Fruit fly (Drosophila melanogaster) whole organism: Measurements from ENCODE around the gene Sfp93F.

ENCODE experiments used
- EcR ChIP-seq, 2 experiments: fragments of >200 bp; optimal IDR thresholded peaks; 2 replicates each; lab custom pipeline; 2017; ENCODE audit warnings: missing biosample characterization in 2 of 2, missing genetic modification characterization in 2 of 2, missing genetic modification reagents in 2 of 2
- pan ChIP-seq: fragments of >200 bp; optimal IDR thresholded peaks from 2 replicates; lab custom pipeline; 2017
- psq ChIP-seq: fragments of >200 bp; optimal IDR thresholded peaks from 2 replicates; lab custom pipeline; 2017
- usp ChIP-seq: fragments of >200 bp; optimal IDR thresholded peaks from 2 replicates; lab custom pipeline; 2017; ENCODE audit warnings: missing biosample characterization, missing genetic modification characterization, mixed read lengths

dm6 chr3R:21704439-21704838 lies 31.7 kb downstream of the Sfp93F start:
- no peak for TF ChIP-seq usp (GFP tag; lab: Kevin White, UChicago)
- TF ChIP-seq psq (lab: Kevin White, UChicago): no peak
- TF ChIP-seq pan (lab: Kevin White, UChicago): no peak
- TF ChIP-seq EcR (GFP tag; optimal IDR thresholded peaks at IDR 0.05; lab: Kevin White, UChicago): no peak
